Fruit fly (Drosophila melanogaster): ENCODE data around the gene CG15386.

CG15386 gene

DNA sequence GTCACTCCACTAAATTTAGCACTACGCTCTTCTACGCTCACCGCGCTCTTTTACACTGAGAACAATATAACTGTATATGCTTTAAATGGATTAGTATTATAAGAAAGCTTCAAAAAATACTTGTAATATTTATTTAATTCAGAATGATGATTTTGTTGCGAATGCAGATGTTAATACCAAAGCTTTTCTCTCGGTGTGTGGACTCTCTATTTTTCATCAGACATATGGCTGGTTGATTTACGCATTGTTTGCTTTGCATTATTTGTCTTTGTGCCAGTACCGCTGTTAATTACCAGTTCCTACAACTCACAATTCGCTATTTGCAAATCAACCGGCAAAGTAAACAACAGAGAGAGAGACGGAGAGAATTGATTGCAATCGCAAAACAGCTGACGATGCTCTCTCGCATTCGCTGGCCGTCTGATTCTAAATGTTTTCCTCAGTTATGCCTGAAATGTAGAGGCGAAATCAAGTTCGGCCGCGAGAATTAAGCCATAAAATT is 4.7 kb upstream of the CG15386 start (continued):
- TF ChIP-seq CG2712 (tag; optimal IDR thresholded peaks at IDR 0.05) (peak; percentile 96), CG10147 (GFP tag; optimal IDR thresholded peaks at IDR 0.05) (peak; percentile 95), CG14965 (GFP tag; optimal IDR thresholded peaks at IDR 0.05; ENCODE audit: borderline replicate concordance) (peak; percentile 61), ssp (GFP tag; IDR thresholded peaks at IDR 0.05) (peak; percentile 93), CG2116 (GFP tag; optimal IDR thresholded peaks at IDR 0.05) (peak; percentile 89), CG3281 (GFP tag; optimal IDR thresholded peaks at IDR 0.05) (peak; percentile 95), CG6854 (GFP tag; optimal IDR thresholded peaks at IDR 0.05) (peak; percentile 94), h (optimal IDR thresholded peaks at IDR 0.05) (no peak), Ssrp (tag; optimal IDR thresholded peaks at IDR 0.05) (peak; percentile 91), gro (GFP tag; optimal IDR thresholded peaks at IDR 0.05) (peak; percentile 98), ap (GFP tag; IDR thresholded peaks at IDR 0.05) (peak; percentile 97), scrt (GFP tag; optimal IDR thresholded peaks at IDR 0.05) (peak; percentile 89), CG16863 (GFP tag; optimal IDR thresholded peaks at IDR 0.05) (peak; percentile 92), CG1233 (GFP tag; optimal IDR thresholded peaks at IDR 0.05) (peak; percentile 95), CG15479 (GFP tag; optimal IDR thresholded peaks at IDR 0.05) (peak; percentile 75), CG10267 (tag; optimal IDR thresholded peaks at IDR 0.05) (peak; percentile 91), Dfd (GFP tag; optimal IDR thresholded peaks at IDR 0.05) (no peak), CG1529 (GFP tag; optimal IDR thresholded peaks at IDR 0.05) (peak; percentile 95), HLH3B (GFP tag; IDR thresholded peaks at IDR 0.05) (peak; percentile 98), CTCF (GFP tag; optimal IDR thresholded peaks at IDR 0.05) (peak; percentile 41), CG2202 (tag; optimal IDR thresholded peaks at IDR 0.05) (peak; percentile 94), chn (GFP tag; optimal IDR thresholded peaks at IDR 0.05) (peak; percentile 97), lola (GFP tag; optimal IDR thresholded peaks at IDR 0.05) (peak in 1 of 3 experiments; percentile 85), wek (GFP tag; optimal IDR thresholded peaks at IDR 0.05) (peak; percentile 84), CkIIα-i1 (GFP tag; IDR thresholded peaks at IDR 0.05) (peak; percentile 90), CG14710 (tag; optimal IDR thresholded peaks at IDR 0.05) (peak; percentile 90), Trl (optimal IDR thresholded peaks at IDR 0.05) (peak; percentile 56 to 92), Trl (GFP tag; optimal IDR thresholded peaks at IDR 0.05) (peak; percentile 87), fd96Cb (tag; optimal IDR thresholded peaks at IDR 0.05) (peak; percentile 93), br (optimal IDR thresholded peaks at IDR 0.05) (no peak), Mad (GFP tag; optimal IDR thresholded peaks at IDR 0.05) (peak; percentile 97), CG9876 (GFP tag; optimal IDR thresholded peaks at IDR 0.05) (peak; percentile 93), z (GFP tag; IDR thresholded peaks at IDR 0.05) (peak; percentile 81), CG11695 (GFP tag; IDR thresholded peaks at IDR 0.05) (peak; percentile 98), Eip74EF (GFP tag; optimal IDR thresholded peaks at IDR 0.05) (peak in 1 of 2 experiments; percentile 92), Sin3A (optimal IDR thresholded peaks at IDR 0.05) (no peak), ranshi (GFP tag; IDR thresholded peaks at IDR 0.05) (peak; percentile 97), Camta (GFP tag; optimal IDR thresholded peaks at IDR 0.05) (peak; percentile 93), p53 (GFP tag; optimal IDR thresholded peaks at IDR 0.05) (peak; percentile 85), nom (GFP tag; optimal IDR thresholded peaks at IDR 0.05) (peak; percentile 96), CG4360 (GFP tag; IDR thresholded peaks at IDR 0.05) (peak; percentile 80), Kr (GFP tag; optimal IDR thresholded peaks at IDR 0.05) (peak; percentile 77), Doc2 (GFP tag; IDR thresholded peaks at IDR 0.05) (peak; percentile 92), C15 (GFP tag; IDR thresholded peaks at IDR 0.05) (peak; percentile 96), wor (GFP tag; IDR thresholded peaks at IDR 0.05) (peak; percentile 92), ATbp (GFP tag; optimal IDR thresholded peaks at IDR 0.05) (peak; percentile 96), Hr51 (GFP tag; optimal IDR thresholded peaks at IDR 0.05) (peak; percentile 95 to 96), CG4730 (GFP tag; IDR thresholded peaks at IDR 0.05) (peak; percentile 95), MTF-1 (GFP tag; optimal IDR thresholded peaks at IDR 0.05; ENCODE audit: borderline replicate concordance) (peak; percentile 92), Bgb (GFP tag; IDR thresholded peaks at IDR 0.05; ENCODE audit: partially characterized antibody) (no peak), tna (GFP tag; IDR thresholded peaks at IDR 0.05; ENCODE audit: partially characterized antibody) (no peak), CG8281 (tag; optimal IDR thresholded peaks at IDR 0.05) (peak; percentile 81)

All from whole organism, embryonic.